Worm (Caenorhabditis elegans): Measurements from ENCODE around the gene cnb-1.

ce11 chrV:11380571-11380970 is 5.0 kb downstream of the cnb-1 start:
- TF ChIP-seq ref-1 (GFP tag; conservative IDR thresholded peaks at IDR 0.05) = no peak
- TF ChIP-seq ztf-29 (GFP tag; IDR thresholded peaks at IDR 0.05) = no peak
- TF ChIP-seq T22C8.4 (GFP tag; IDR thresholded peaks at IDR 0.05) = no peak
- no peak for TF ChIP-seq tab-1 (GFP tag; IDR thresholded peaks at IDR 0.05)
- TF ChIP-seq med-1 (GFP tag; optimal IDR thresholded peaks at IDR 0.05; ENCODE audit: insufficient read depth) = no peak
- TF ChIP-seq ztf-23 (GFP tag; IDR thresholded peaks at IDR 0.05) = no peak
- TF ChIP-seq flt-1 (GFP tag; IDR thresholded peaks at IDR 0.05) = no peak
- TF ChIP-seq cog-1 (tag; optimal IDR thresholded peaks at IDR 0.05) = no peak

Measured in whole organism, midembryonic.